Worm (Caenorhabditis elegans) whole organism, L2 larva: ENCODE data around the gene C44C10.9.

Experiments
- C34F6.9 ChIP-seq: fragments of 150-350 bp; optimal IDR thresholded peaks from 2 replicates; lab custom pipeline; 2014; ENCODE audit warnings: missing biosample characterization, missing genetic modification characterization
- F13H6.1 ChIP-seq: sonication (generic microtip); optimal IDR thresholded peaks from 2 replicates; lab custom pipeline; 2016; ENCODE audit warnings: missing genetic modification characterization, missing compliant biosample characterization
- R02D3.7 ChIP-seq: fragments of 150-350 bp; optimal IDR thresholded peaks from 2 replicates; lab custom pipeline; 2014; ENCODE audit warnings: missing biosample characterization, missing genetic modification characterization
- Y55F3AM.14 ChIP-seq: fragments of 200-800 bp; sonication (Bioruptor generic); optimal IDR thresholded peaks from 2 replicates; lab custom pipeline; 2018; ENCODE audit warnings: mild to moderate bottlenecking, missing genetic modification characterization, missing compliant biosample characterization
- ZK546.5 ChIP-seq: sonication (generic microtip); optimal IDR thresholded peaks from 2 replicates; lab custom pipeline; 2017; ENCODE audit warnings: missing biosample characterization, missing genetic modification characterization
- aly-2 ChIP-seq: fragments of 150-350 bp; optimal IDR thresholded peaks from 2 replicates; lab custom pipeline; 2014; ENCODE audit warnings: missing biosample characterization, missing genetic modification characterization
- blmp-1 ChIP-seq: sonication (generic microtip); optimal IDR thresholded peaks from 2 replicates; lab custom pipeline; 2017; ENCODE audit warnings: missing genetic modification characterization, mild to moderate bottlenecking, missing compliant biosample characterization, antibody characterized with exemption, moderate library complexity; ENCODE audit not compliant: insufficient read depth
- ceh-16 ChIP-seq: fragments of 150-350 bp; optimal IDR thresholded peaks from 2 replicates; lab custom pipeline; 2014; ENCODE audit warnings: missing biosample characterization, missing genetic modification characterization
- crh-2 ChIP-seq: sonication (generic microtip); optimal IDR thresholded peaks from 2 replicates; lab custom pipeline; 2017; ENCODE audit warnings: missing biosample characterization, missing genetic modification characterization
- egl-27 ChIP-seq: sonication (generic microtip); optimal IDR thresholded peaks from 3 replicates; lab custom pipeline; 2017; ENCODE audit warnings: missing biosample characterization, missing genetic modification reagents, missing genetic modification characterization
- elt-1 ChIP-seq: fragments of 150-350 bp; optimal IDR thresholded peaks from 2 replicates; lab custom pipeline; 2014; ENCODE audit warnings: missing biosample characterization, missing genetic modification characterization
- elt-3 ChIP-seq: sonication (generic microtip); optimal IDR thresholded peaks from 2 replicates; lab custom pipeline; 2017; ENCODE audit warnings: missing biosample characterization, missing genetic modification characterization
- fos-1 ChIP-seq: fragments of 150-350 bp; optimal IDR thresholded peaks from 2 replicates; lab custom pipeline; 2014; ENCODE audit warnings: missing biosample characterization, missing genetic modification characterization
- gmeb-1 ChIP-seq: fragments of 150-350 bp; optimal IDR thresholded peaks from 2 replicates; lab custom pipeline; 2014; ENCODE audit warnings: missing biosample characterization, missing genetic modification characterization
- lin-11 ChIP-seq: fragments of 150-350 bp; sonication (generic microtip); optimal IDR thresholded peaks from 2 replicates; lab custom pipeline; 2014; ENCODE audit warnings: missing biosample characterization, missing genetic modification characterization, inconsistent platforms, mixed read lengths
- lin-13 ChIP-seq: fragments of 150-350 bp; optimal IDR thresholded peaks from 2 replicates; lab custom pipeline; 2014; ENCODE audit warnings: missing biosample characterization, missing genetic modification reagents, missing genetic modification characterization
- lin-39 ChIP-seq: fragments of 150-350 bp; optimal IDR thresholded peaks from 2 replicates; lab custom pipeline; 2014; ENCODE audit warnings: missing biosample characterization, missing genetic modification reagents, missing genetic modification characterization
- lsy-2 ChIP-seq, 2 experiments: fragments of 150-350 bp in 1 of 2; sonication (generic microtip) in 1 of 2; optimal IDR thresholded peaks; 2 replicates each; lab custom pipeline; 2014 to 2017; ENCODE audit warnings: missing biosample characterization in 2 of 2, missing genetic modification characterization in 2 of 2
- mdl-1 ChIP-seq, 2 experiments: fragments of 150-350 bp in 1 of 2; sonication (generic microtip) in 1 of 2; optimal IDR thresholded peaks; 2 replicates each; lab custom pipeline; 2017; ENCODE audit warnings: missing biosample characterization in 2 of 2, missing genetic modification characterization in 2 of 2
- nhr-10 ChIP-seq: sonication (generic microtip); optimal IDR thresholded peaks from 2 replicates; lab custom pipeline; 2017; ENCODE audit warnings: missing biosample characterization, missing genetic modification characterization
- nhr-12 ChIP-seq: fragments of 150-350 bp; optimal IDR thresholded peaks from 2 replicates; lab custom pipeline; 2014; ENCODE audit warnings: missing biosample characterization, missing genetic modification characterization
- nhr-21 ChIP-seq: fragments of 150-350 bp; optimal IDR thresholded peaks from 2 replicates; lab custom pipeline; 2014; ENCODE audit warnings: missing biosample characterization, missing genetic modification characterization
- nhr-23 ChIP-seq: fragments of 150-350 bp; optimal IDR thresholded peaks from 2 replicates; lab custom pipeline; 2014; ENCODE audit warnings: missing biosample characterization, missing genetic modification reagents, missing genetic modification characterization
- nhr-237 ChIP-seq: fragments of 150-350 bp; optimal IDR thresholded peaks from 2 replicates; lab custom pipeline; 2014; ENCODE audit warnings: missing biosample characterization, missing genetic modification characterization
- nhr-25 ChIP-seq: fragments of 150-350 bp; sonication (generic microtip); optimal IDR thresholded peaks from 3 replicates; lab custom pipeline; 2014; ENCODE audit warnings: missing biosample characterization, missing genetic modification characterization
- nhr-6 ChIP-seq: fragments of 150-350 bp; optimal IDR thresholded peaks from 2 replicates; lab custom pipeline; 2014; ENCODE audit warnings: missing biosample characterization, missing genetic modification characterization
- nhr-77 ChIP-seq: fragments of 150-350 bp; optimal IDR thresholded peaks from 2 replicates; lab custom pipeline; 2014; ENCODE audit warnings: missing biosample characterization, missing genetic modification characterization
- peb-1 ChIP-seq: fragments of 150-350 bp; optimal IDR thresholded peaks from 2 replicates; lab custom pipeline; 2014; ENCODE audit warnings: missing biosample characterization, missing genetic modification characterization
- skn-1 ChIP-seq: sonication (generic microtip); optimal IDR thresholded peaks from 2 replicates; lab custom pipeline; 2017; ENCODE audit warnings: missing biosample characterization, missing genetic modification characterization
- sma-3 ChIP-seq: sonication (generic microtip); optimal IDR thresholded peaks from 2 replicates; lab custom pipeline; 2016; ENCODE audit warnings: missing genetic modification reagents, missing genetic modification characterization, missing compliant biosample characterization
- sma-9 ChIP-seq, 2 experiments: fragments of 150-350 bp in 1 of 2; sonication (generic microtip) in 1 of 2; optimal IDR thresholded peaks; 2 replicates each; lab custom pipeline; 2014 to 2016; ENCODE audit warnings: missing genetic modification characterization in 2 of 2, mild to moderate bottlenecking in 1 of 2, missing biosample characterization in 1 of 2, missing compliant biosample characterization in 1 of 2, missing genetic modification reagents in 1 of 2, moderate library complexity in 1 of 2
- snpc-4 ChIP-seq: fragments of 150-350 bp; optimal IDR thresholded peaks from 2 replicates; lab custom pipeline; 2014; ENCODE audit warnings: missing biosample characterization, missing genetic modification characterization
- unc-39 ChIP-seq: fragments of 150-350 bp; optimal IDR thresholded peaks from 2 replicates; lab custom pipeline; 2014; ENCODE audit warnings: missing biosample characterization, missing genetic modification characterization
- unc-55 ChIP-seq: fragments of 150-350 bp; sonication (generic microtip); optimal IDR thresholded peaks from 3 replicates; lab custom pipeline; 2014; ENCODE audit warnings: missing biosample characterization, missing genetic modification reagents, missing genetic modification characterization
- unc-62 ChIP-seq: fragments of 150-350 bp; optimal IDR thresholded peaks from 2 replicates; lab custom pipeline; 2014; ENCODE audit warnings: missing biosample characterization, missing genetic modification reagents, missing genetic modification characterization
- zag-1 ChIP-seq: fragments of 150-350 bp; optimal IDR thresholded peaks from 2 replicates; lab custom pipeline; 2014; ENCODE audit warnings: missing biosample characterization, missing genetic modification characterization
- ztf-1 ChIP-seq: fragments of 200-800 bp; sonication (Bioruptor generic); conservative IDR thresholded peaks from 2 replicates; pipeline ENCODE4 v1.3.6; 2022; ENCODE audit warnings: missing genetic modification characterization, missing compliant biosample characterization
- ztf-4 ChIP-seq: fragments of 150-350 bp; optimal IDR thresholded peaks from 2 replicates; lab custom pipeline; 2014; ENCODE audit warnings: missing biosample characterization, missing genetic modification characterization

The C44C10.9 gene

DNA sequence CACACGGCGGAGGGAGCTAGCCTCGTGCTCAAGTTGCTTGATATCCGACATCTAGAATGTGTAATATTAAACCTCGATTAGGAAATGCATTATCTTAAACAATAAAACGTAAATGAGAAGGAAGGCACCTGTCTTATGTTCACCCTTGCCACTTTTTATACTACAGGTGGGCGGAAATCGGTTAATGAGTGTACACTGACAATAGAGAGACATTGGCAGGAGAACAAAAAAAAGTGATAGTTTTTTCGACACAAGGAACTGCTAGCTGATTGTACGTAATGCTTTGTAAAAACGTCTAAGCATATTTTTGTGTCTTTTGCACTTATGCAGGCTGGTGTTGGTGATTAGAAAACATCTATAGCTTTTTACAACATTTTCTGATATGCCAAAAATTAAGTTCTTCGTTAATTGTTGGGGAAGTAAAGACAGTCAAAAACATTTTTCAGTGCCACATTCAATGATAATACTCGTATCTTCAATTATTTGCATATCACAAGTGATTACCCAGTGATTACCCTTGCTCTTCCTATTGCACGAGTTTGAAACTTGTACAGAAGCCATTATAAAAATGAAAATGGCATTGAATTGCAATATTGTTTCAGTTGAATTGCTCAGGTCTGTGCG is 4.0 kb downstream of the C44C10.9 start, which contains the start of gene col-180:
Gene col-180 (minus strand): TSS at position 51 of the 624 bp plus-strand sequence.
- no peak for TF ChIP-seq sma-3
- TF ChIP-seq mdl-1 (tag; optimal IDR thresholded peaks at IDR 0.05; lab: Kevin White, UChicago), result no peak
- no peak for TF ChIP-seq unc-55 (GFP tag; lab: Kevin White, UChicago)
- TF ChIP-seq F13H6.1 (tag; lab: Kevin White, UChicago), result no peak
- no peak for TF ChIP-seq nhr-77
- TF ChIP-seq gmeb-1, result no peak
- no peak for TF ChIP-seq blmp-1
- no peak for TF ChIP-seq unc-39 (tag; lab: Kevin White, UChicago)
- no peak for TF ChIP-seq zag-1 (tag; lab: Kevin White, UChicago)
- no peak for TF ChIP-seq nhr-12 (tag; lab: Kevin White, UChicago)
- no peak for TF ChIP-seq ZK546.5 (tag; lab: Kevin White, UChicago)
- TF ChIP-seq ceh-16, result no peak

DNA sequence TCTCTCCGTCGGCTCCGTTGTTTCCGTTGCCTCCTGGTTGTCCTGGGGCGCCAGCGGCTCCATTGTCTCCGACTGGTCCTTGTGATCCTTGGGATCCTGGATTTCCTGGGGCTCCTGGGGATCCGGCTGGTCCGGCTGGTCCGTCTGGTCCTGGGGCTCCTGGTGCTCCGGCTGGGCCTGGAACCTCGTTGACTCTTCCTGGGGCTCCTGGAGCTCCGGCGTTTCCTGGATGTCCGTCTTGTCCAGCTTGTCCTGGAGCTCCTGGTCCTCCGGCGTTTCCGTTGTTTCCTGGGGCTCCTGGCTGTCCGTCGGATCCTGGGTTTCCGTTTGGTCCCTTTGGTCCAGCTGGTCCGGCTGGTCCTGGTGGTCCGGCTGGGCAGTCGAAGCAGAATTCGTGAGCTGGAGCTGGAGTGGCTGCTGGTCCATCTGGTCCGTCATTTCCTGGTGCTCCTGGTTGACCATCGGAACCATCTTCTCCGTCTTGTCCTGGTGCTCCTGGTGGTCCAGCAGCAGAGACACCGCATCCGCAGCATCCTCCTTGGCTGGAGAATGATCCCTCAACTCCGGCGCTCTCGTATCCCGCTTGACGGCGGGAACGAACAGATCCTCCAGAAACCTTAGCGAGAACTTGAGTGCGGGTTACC is 4.8 kb downstream of the C44C10.9 start:
- TF ChIP-seq sma-3 (no peak), aly-2 (tag; lab: Kevin White, UChicago) (no peak), nhr-6 (tag; lab: Kevin White, UChicago) (no peak), Y55F3AM.14 (GFP tag; lab: Kevin White, UChicago) (no peak), sma-9 (GFP tag; optimal IDR thresholded peaks at IDR 0.05; lab: Kevin White, UChicago) (no peak), sma-9 (tag; optimal IDR thresholded peaks at IDR 0.05; lab: Kevin White, UChicago) (no peak), peb-1 (tag; lab: Kevin White, UChicago) (no peak), skn-1 (no peak), ztf-4 (no peak), blmp-1 (no peak), zag-1 (tag; lab: Kevin White, UChicago) (no peak), ceh-16 (no peak), elt-1 (no peak)

DNA sequence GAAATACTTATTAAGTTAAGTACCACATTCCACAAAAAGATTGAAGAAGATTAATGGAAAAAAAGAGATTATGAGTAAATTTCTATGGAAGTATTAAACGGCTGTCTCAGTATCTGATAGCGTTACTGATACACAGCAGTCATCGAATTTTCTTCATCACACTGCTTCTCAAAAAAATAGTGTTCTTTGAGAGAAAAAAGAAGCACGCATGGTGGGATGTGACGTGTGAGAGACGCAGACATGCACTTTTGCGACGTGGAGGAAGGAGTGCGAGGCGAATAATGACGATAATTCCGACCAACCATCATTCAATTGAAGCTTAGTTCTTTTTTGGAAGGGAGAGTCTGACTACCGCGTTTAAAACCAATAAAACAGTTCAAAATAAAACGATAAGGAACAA is 6.1 kb downstream of the C44C10.9 start, which contains the start of gene C44C10.11:
Gene C44C10.11 (minus strand): TSS at position 115 of the 400 bp plus-strand sequence.
- TF ChIP-seq F13H6.1 (tag; lab: Kevin White, UChicago) (peak; percentile 17), egl-27 (tag; lab: Kevin White, UChicago) (peak; percentile 19), elt-3 (tag; lab: Kevin White, UChicago) (no peak), unc-55 (GFP tag; lab: Kevin White, UChicago) (peak; percentile 57), C34F6.9 (tag; lab: Kevin White, UChicago) (peak; percentile 14), blmp-1 (no peak), sma-9 (GFP tag; optimal IDR thresholded peaks at IDR 0.05; lab: Kevin White, UChicago) (peak; percentile 53), sma-9 (tag; optimal IDR thresholded peaks at IDR 0.05; lab: Kevin White, UChicago) (no peak), nhr-6 (tag; lab: Kevin White, UChicago) (no peak), crh-2 (peak; percentile 86), lin-39 (no peak), nhr-21 (tag; lab: Kevin White, UChicago) (peak; percentile 60), nhr-25 (tag; lab: Kevin White, UChicago) (no peak), ztf-1 (GFP tag; lab: Robert Waterston, UW) (no peak), snpc-4 (tag; lab: Kevin White, UChicago) (no peak), mdl-1 (tag; optimal IDR thresholded peaks at IDR 0.05; lab: Kevin White, UChicago) (peak in 1 of 2 experiments; percentile 63), zag-1 (tag; lab: Kevin White, UChicago) (peak; percentile 5), lin-13 (GFP tag; lab: Kevin White, UChicago) (peak; percentile 5), lin-11 (tag; lab: Kevin White, UChicago) (no peak), nhr-12 (tag; lab: Kevin White, UChicago) (no peak), peb-1 (tag; lab: Kevin White, UChicago) (no peak), nhr-23 (no peak), fos-1 (peak; percentile 89), Y55F3AM.14 (GFP tag; lab: Kevin White, UChicago) (no peak), gmeb-1 (no peak)
- TF ChIP-seq, all 48 proteins: peak for 11

DNA sequence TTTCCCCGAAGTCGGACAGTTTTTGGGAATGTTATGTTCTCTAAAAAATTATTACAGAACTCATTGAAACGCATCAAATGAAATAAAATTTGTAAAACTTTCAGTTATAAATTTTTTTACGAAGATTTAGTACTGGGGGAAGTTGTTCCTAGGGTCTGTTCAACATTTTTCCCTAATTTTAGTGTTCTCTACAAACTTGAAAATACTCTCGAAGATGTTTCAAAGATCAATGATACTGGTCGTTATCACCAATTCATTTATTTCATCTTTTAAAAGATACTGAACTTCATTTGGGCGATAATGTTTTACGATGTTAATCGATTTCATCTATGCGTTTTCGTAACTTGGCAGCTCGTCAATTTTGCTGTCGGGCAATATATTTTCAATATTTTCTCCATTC is 14.1 kb downstream of the C44C10.9 start, which contains the start of gene C44C10.3:
Gene C44C10.3 (plus strand): TSS at position 301 of the 400 bp plus-strand sequence.
- TF ChIP-seq C34F6.9 (tag; lab: Kevin White, UChicago) (no peak), nhr-23 (no peak), R02D3.7 (tag; lab: Kevin White, UChicago) (no peak), nhr-237 (no peak), nhr-25 (tag; lab: Kevin White, UChicago) (no peak), egl-27 (tag; lab: Kevin White, UChicago) (no peak), snpc-4 (tag; lab: Kevin White, UChicago) (no peak), lsy-2 (tag; optimal IDR thresholded peaks at IDR 0.05; lab: Kevin White, UChicago) (no peak), elt-1 (no peak), lin-39 (no peak), unc-55 (GFP tag; lab: Kevin White, UChicago) (no peak), ZK546.5 (tag; lab: Kevin White, UChicago) (no peak), nhr-10 (tag; lab: Kevin White, UChicago) (no peak), unc-62 (GFP tag; lab: Kevin White, UChicago) (no peak), lin-13 (GFP tag; lab: Kevin White, UChicago) (no peak)
